Worm (Caenorhabditis elegans) whole organism, L3 larva: ENCODE measurements around the gene pho-8.
A peak's percentile ranks its signal among the peaks of the same experiment; 100 is the strongest.

Experiments
- R02D3.7 ChIP-seq: fragments of 150-350 bp; optimal IDR thresholded peaks from 2 replicates; lab custom pipeline; 2014; ENCODE audit warnings: missing biosample characterization, missing genetic modification characterization
- ZK546.5 ChIP-seq: sonication (generic microtip); optimal IDR thresholded peaks from 2 replicates; lab custom pipeline; 2017; ENCODE audit warnings: missing biosample characterization, missing genetic modification characterization
- aly-2 ChIP-seq: fragments of 150-350 bp; optimal IDR thresholded peaks from 2 replicates; lab custom pipeline; 2014; ENCODE audit warnings: missing biosample characterization, missing genetic modification characterization
- ama-1 ChIP-seq: fragments of 150-350 bp; optimal IDR thresholded peaks from 2 replicates; lab custom pipeline; 2018
- ceh-16 ChIP-seq: sonication (generic microtip); optimal IDR thresholded peaks from 2 replicates; lab custom pipeline; 2017; ENCODE audit warnings: missing biosample characterization, missing genetic modification characterization
- ceh-28 ChIP-seq: fragments of 150-350 bp; optimal IDR thresholded peaks from 2 replicates; lab custom pipeline; 2014; ENCODE audit warnings: missing biosample characterization, missing genetic modification reagents, missing genetic modification characterization
- ceh-82 ChIP-seq: fragments of 150-350 bp; optimal IDR thresholded peaks from 2 replicates; lab custom pipeline; 2014; ENCODE audit warnings: missing biosample characterization, missing genetic modification characterization
- ceh-9 ChIP-seq: sonication (generic microtip); optimal IDR thresholded peaks from 2 replicates; lab custom pipeline; 2018; ENCODE audit warnings: missing biosample characterization, missing genetic modification characterization
- daf-12 ChIP-seq: fragments of 150-350 bp; optimal IDR thresholded peaks from 2 replicates; lab custom pipeline; 2014; ENCODE audit warnings: missing biosample characterization, missing genetic modification reagents, missing genetic modification characterization
- egl-27 ChIP-seq: sonication (generic microtip); optimal IDR thresholded peaks from 4 replicates; lab custom pipeline; 2017; ENCODE audit warnings: missing biosample characterization, missing genetic modification reagents, missing genetic modification characterization
- egl-5 ChIP-seq: fragments of 150-350 bp; optimal IDR thresholded peaks from 2 replicates; lab custom pipeline; 2017; ENCODE audit warnings: missing biosample characterization, missing genetic modification reagents, missing genetic modification characterization, inconsistent platforms
- elt-1 ChIP-seq: fragments of 150-350 bp; optimal IDR thresholded peaks from 2 replicates; lab custom pipeline; 2014; ENCODE audit warnings: missing biosample characterization, missing genetic modification characterization
- elt-2 ChIP-seq: sonication (generic microtip); optimal IDR thresholded peaks from 2 replicates; lab custom pipeline; 2016; ENCODE audit warnings: missing genetic modification reagents, mild to moderate bottlenecking, missing genetic modification characterization, missing compliant biosample characterization
- elt-3 ChIP-seq, 3 experiments: fragments of 150-350 bp in 1 of 3; sonication (generic microtip) in 2 of 3; optimal IDR thresholded peaks; 2 replicates in 2 of 3; 4 replicates in 1 of 3; lab custom pipeline; 2014 to 2017; ENCODE audit warnings: missing biosample characterization in 3 of 3, missing genetic modification characterization in 3 of 3
- eor-1 ChIP-seq, 2 experiments: fragments of 150-350 bp; optimal IDR thresholded peaks; 2 replicates each; lab custom pipeline; 2014 to 2018; ENCODE audit warnings: missing biosample characterization in 2 of 2, missing genetic modification characterization in 2 of 2
- fkh-10 ChIP-seq: sonication (generic microtip); optimal IDR thresholded peaks from 2 replicates; lab custom pipeline; 2017; ENCODE audit warnings: missing biosample characterization, missing genetic modification reagents, missing genetic modification characterization
- fkh-2 ChIP-seq: fragments of 150-350 bp; optimal IDR thresholded peaks from 2 replicates; lab custom pipeline; 2014; ENCODE audit warnings: missing biosample characterization, missing genetic modification reagents, missing genetic modification characterization
- fos-1 ChIP-seq: fragments of 150-350 bp; optimal IDR thresholded peaks from 2 replicates; lab custom pipeline; 2014; ENCODE audit warnings: missing biosample characterization, missing genetic modification characterization
- hmg-11 ChIP-seq: sonication (generic microtip); optimal IDR thresholded peaks from 2 replicates; lab custom pipeline; 2016; ENCODE audit warnings: missing genetic modification characterization, missing compliant biosample characterization
- jun-1 ChIP-seq: fragments of 150-350 bp; optimal IDR thresholded peaks from 2 replicates; lab custom pipeline; 2014; ENCODE audit warnings: missing biosample characterization, missing genetic modification reagents, missing genetic modification characterization
- lin-15B ChIP-seq: fragments of 150-350 bp; optimal IDR thresholded peaks from 2 replicates; lab custom pipeline; 2014; ENCODE audit warnings: missing biosample characterization, missing genetic modification characterization
- lin-39 ChIP-seq: fragments of 150-350 bp; optimal IDR thresholded peaks from 2 replicates; lab custom pipeline; 2018; ENCODE audit warnings: missing biosample characterization, missing genetic modification reagents, missing genetic modification characterization
- lsy-12 ChIP-seq: sonication (generic microtip); optimal IDR thresholded peaks from 2 replicates; lab custom pipeline; 2016; ENCODE audit warnings: mild to moderate bottlenecking, missing genetic modification characterization, missing compliant biosample characterization
- mdl-1 ChIP-seq: fragments of 150-350 bp; optimal IDR thresholded peaks from 2 replicates; lab custom pipeline; 2014; ENCODE audit warnings: missing biosample characterization, missing genetic modification characterization
- mml-1 ChIP-seq: fragments of 150-350 bp; sonication (generic microtip); optimal IDR thresholded peaks from 3 replicates; lab custom pipeline; 2014; ENCODE audit warnings: missing biosample characterization, missing genetic modification characterization
- nfya-1 ChIP-seq: sonication (generic microtip); optimal IDR thresholded peaks from 2 replicates; lab custom pipeline; 2017; ENCODE audit warnings: missing genetic modification characterization, mild to moderate bottlenecking, missing compliant biosample characterization, antibody characterized with exemption, moderate library complexity; ENCODE audit not compliant: insufficient read depth
- nhr-11 ChIP-seq: fragments of 150-350 bp; optimal IDR thresholded peaks from 2 replicates; lab custom pipeline; 2014; ENCODE audit warnings: missing biosample characterization, missing genetic modification characterization
- nhr-12 ChIP-seq: fragments of 150-350 bp; optimal IDR thresholded peaks from 2 replicates; lab custom pipeline; 2014; ENCODE audit warnings: missing biosample characterization, missing genetic modification characterization
- nhr-23 ChIP-seq: fragments of 150-350 bp; optimal IDR thresholded peaks from 2 replicates; lab custom pipeline; 2014; ENCODE audit warnings: missing biosample characterization, missing genetic modification reagents, missing genetic modification characterization
- nhr-237 ChIP-seq: fragments of 150-350 bp; optimal IDR thresholded peaks from 2 replicates; lab custom pipeline; 2014; ENCODE audit warnings: missing biosample characterization, missing genetic modification characterization
- nhr-25 ChIP-seq: sonication (generic microtip); optimal IDR thresholded peaks from 2 replicates; lab custom pipeline; 2017; ENCODE audit warnings: missing biosample characterization, missing genetic modification characterization
- nhr-28 ChIP-seq: fragments of 150-350 bp; optimal IDR thresholded peaks from 2 replicates; lab custom pipeline; 2014; ENCODE audit warnings: missing biosample characterization, missing genetic modification characterization
- nhr-43 ChIP-seq: sonication (generic microtip); optimal IDR thresholded peaks from 2 replicates; lab custom pipeline; 2016; ENCODE audit warnings: mild to moderate bottlenecking, missing genetic modification characterization, missing compliant biosample characterization; ENCODE audit not compliant: poor library complexity, severe bottlenecking
- nhr-67 ChIP-seq: fragments of 150-350 bp; optimal IDR thresholded peaks from 2 replicates; lab custom pipeline; 2014; ENCODE audit warnings: missing biosample characterization, missing genetic modification characterization
- nhr-76 ChIP-seq: fragments of 150-350 bp; sonication (generic microtip); optimal IDR thresholded peaks from 5 replicates; lab custom pipeline; 2014; ENCODE audit warnings: missing biosample characterization, missing genetic modification characterization
- nhr-77 ChIP-seq: fragments of 150-350 bp; optimal IDR thresholded peaks from 2 replicates; lab custom pipeline; 2014; ENCODE audit warnings: missing biosample characterization, missing genetic modification characterization
- pha-4 ChIP-seq: fragments of 150-350 bp; optimal IDR thresholded peaks from 2 replicates; lab custom pipeline; 2014; ENCODE audit warnings: missing biosample characterization, missing genetic modification reagents, missing genetic modification characterization
- pqm-1 ChIP-seq: fragments of 150-350 bp; optimal IDR thresholded peaks from 2 replicates; lab custom pipeline; 2017; ENCODE audit warnings: missing biosample characterization, missing genetic modification characterization, inconsistent platforms
- sea-2 ChIP-seq: fragments of 150-350 bp; sonication (generic microtip); optimal IDR thresholded peaks from 4 replicates; lab custom pipeline; 2014; ENCODE audit warnings: missing biosample characterization, missing genetic modification reagents, missing genetic modification characterization
- skn-1 ChIP-seq: fragments of 150-350 bp; optimal IDR thresholded peaks from 2 replicates; lab custom pipeline; 2014; ENCODE audit warnings: missing biosample characterization, missing genetic modification characterization
- snpc-4 ChIP-seq: fragments of 150-350 bp; optimal IDR thresholded peaks from 2 replicates; lab custom pipeline; 2014; ENCODE audit warnings: missing biosample characterization, missing genetic modification characterization
- tbx-2 ChIP-seq: sonication (generic microtip); optimal IDR thresholded peaks from 2 replicates; lab custom pipeline; 2016; ENCODE audit warnings: mild to moderate bottlenecking, missing genetic modification characterization, missing compliant biosample characterization
- unc-39 ChIP-seq: sonication (generic microtip); optimal IDR thresholded peaks from 4 replicates; lab custom pipeline; 2017; ENCODE audit warnings: missing biosample characterization, missing genetic modification characterization
- unc-62 ChIP-seq: fragments of 150-350 bp; sonication (generic microtip); optimal IDR thresholded peaks from 4 replicates; lab custom pipeline; 2014; ENCODE audit warnings: missing biosample characterization, missing genetic modification reagents, missing genetic modification characterization
- zag-1 ChIP-seq: fragments of 150-350 bp; optimal IDR thresholded peaks from 2 replicates; lab custom pipeline; 2014; ENCODE audit warnings: missing biosample characterization, missing genetic modification characterization
- ztf-11 ChIP-seq: fragments of 150-350 bp; optimal IDR thresholded peaks from 2 replicates; lab custom pipeline; 2014; ENCODE audit warnings: missing biosample characterization, missing genetic modification characterization
- ztf-4 ChIP-seq: fragments of 150-350 bp; optimal IDR thresholded peaks from 2 replicates; lab custom pipeline; 2014; ENCODE audit warnings: missing biosample characterization, missing genetic modification characterization

The pho-8 gene

ce11 chrV:11823125-11823833 is 10.1 kb upstream of the pho-8 start:
- TF ChIP-seq ama-1 (lab: Kevin White, UChicago) (peak; percentile 44), pha-4 (tag; lab: Kevin White, UChicago) (peak; percentile 7), nfya-1 (tag; lab: Kevin White, UChicago) (peak; percentile 69)

DNA sequence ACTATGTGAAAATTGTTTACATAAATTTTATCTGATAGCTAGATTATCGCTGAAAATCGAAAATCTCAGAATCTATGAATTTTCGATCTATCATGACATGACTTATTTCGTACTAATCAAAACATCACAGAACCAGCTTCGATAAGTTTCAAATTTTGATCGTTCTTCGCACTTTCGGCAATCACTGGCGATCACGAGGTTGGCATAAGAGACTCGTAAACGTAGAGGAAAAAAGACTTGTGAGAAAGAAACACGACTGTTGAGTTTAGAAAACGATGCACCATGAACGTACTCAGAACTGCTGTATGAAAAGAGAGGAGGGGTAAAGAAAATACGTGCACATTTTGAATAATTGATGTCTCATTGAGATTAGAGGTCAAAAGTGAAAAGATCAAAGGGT is 9.4 kb upstream of the pho-8 start:
- peak; percentile 83 for TF ChIP-seq ama-1 (lab: Kevin White, UChicago)
- TF ChIP-seq ZK546.5 = no peak
- no peak for TF ChIP-seq ceh-82 (tag; lab: Kevin White, UChicago)
- peak; percentile 78 for TF ChIP-seq nhr-25 (tag; lab: Kevin White, UChicago)
- no peak for TF ChIP-seq daf-12 (tag; lab: Kevin White, UChicago)
- TF ChIP-seq nhr-77 (tag; lab: Kevin White, UChicago) = no peak
- TF ChIP-seq nhr-76 (tag; lab: Kevin White, UChicago) = no peak
- peak; percentile 87 for TF ChIP-seq elt-1 (tag; lab: Kevin White, UChicago)
- peak; percentile 97 for TF ChIP-seq pqm-1 (tag; lab: Kevin White, UChicago)
- TF ChIP-seq lin-15B = peak; percentile 40
- no peak for TF ChIP-seq egl-27
- peak; percentile 67 for TF ChIP-seq nhr-11 (tag; lab: Kevin White, UChicago)
- TF ChIP-seq lin-39 = peak; percentile 77
- no peak for TF ChIP-seq unc-39
- TF ChIP-seq R02D3.7 (tag; lab: Kevin White, UChicago) = peak; percentile 25
- TF ChIP-seq sea-2 = no peak
- TF ChIP-seq ceh-28 = no peak
- TF ChIP-seq nhr-67 (tag; lab: Kevin White, UChicago) = no peak
- TF ChIP-seq nhr-23 (tag; lab: Kevin White, UChicago) = peak; percentile 75
- TF ChIP-seq snpc-4 (tag; lab: Kevin White, UChicago) = peak; percentile 12
- peak; percentile 54 for TF ChIP-seq unc-62 (GFP tag; lab: Kevin White, UChicago)
- TF ChIP-seq zag-1 (tag; lab: Kevin White, UChicago) = no peak
- TF ChIP-seq fkh-2 (tag; lab: Kevin White, UChicago) = no peak
- peak; percentile 85 for TF ChIP-seq nfya-1 (tag; lab: Kevin White, UChicago)
- TF ChIP-seq mml-1 (tag; lab: Kevin White, UChicago) = peak; percentile 9
- TF ChIP-seq elt-3 (tag; optimal IDR thresholded peaks at IDR 0.05; lab: Kevin White, UChicago) = peak in 1 of 3 experiments; percentile 19
- TF ChIP-seq aly-2 = no peak
- no peak for TF ChIP-seq mdl-1
- no peak for TF ChIP-seq fkh-10 (GFP tag; lab: Kevin White, UChicago)
- no peak for TF ChIP-seq nhr-12 (tag; lab: Kevin White, UChicago)
- TF ChIP-seq nhr-43 = peak; percentile 75
- TF ChIP-seq lsy-12 (tag; lab: Kevin White, UChicago) = peak; percentile 65
- TF ChIP-seq eor-1 (tag; optimal IDR thresholded peaks at IDR 0.05; lab: Kevin White, UChicago) = peak in 1 of 2 experiments; percentile 9
- no peak for TF ChIP-seq nhr-28
- no peak for TF ChIP-seq skn-1 (tag; lab: Kevin White, UChicago)
- TF ChIP-seq ceh-16 (tag; lab: Kevin White, UChicago) = no peak
- TF ChIP-seq elt-2 (tag; lab: Kevin White, UChicago) = peak; percentile 94
- TF ChIP-seq ceh-9 = no peak
- peak; percentile 17 for TF ChIP-seq ztf-4 (tag; lab: Kevin White, UChicago)
- no peak for TF ChIP-seq fos-1 (tag; lab: Kevin White, UChicago)
- TF ChIP-seq hmg-11 (tag; lab: Kevin White, UChicago) = no peak
- TF ChIP-seq pha-4 (tag; lab: Kevin White, UChicago) = peak; percentile 84
- TF ChIP-seq tbx-2 (tag; lab: Kevin White, UChicago) = no peak
- no peak for TF ChIP-seq egl-5 (tag; lab: Kevin White, UChicago)
- TF ChIP-seq ztf-11 = no peak
- TF ChIP-seq nhr-237 (tag; lab: Kevin White, UChicago) = no peak
- peak; percentile 69 for TF ChIP-seq jun-1 (tag; lab: Kevin White, UChicago)
